Fruit fly (Drosophila melanogaster): ENCODE results near the gene Cnep1r2.

dm6 chr3L:10639440-10639839 lies 1.5 kb downstream of the Cnep1r2 start, which contains the start of gene CG18628:
- TF ChIP-seq ttk (optimal IDR thresholded peaks at IDR 0.05) (no peak), Myc (optimal IDR thresholded peaks at IDR 0.05) (no peak)
